Worm (Caenorhabditis elegans) whole organism, L3 larva: Measurements from ENCODE around the gene pho-8.

Source experiments
- R02D3.7 ChIP-seq: fragments of 150-350 bp; optimal IDR thresholded peaks from 2 replicates; lab custom pipeline; 2014; ENCODE audit warnings: missing biosample characterization, missing genetic modification characterization
- ama-1 ChIP-seq: fragments of 150-350 bp; optimal IDR thresholded peaks from 2 replicates; lab custom pipeline; 2018
- ceh-16 ChIP-seq: sonication (generic microtip); optimal IDR thresholded peaks from 2 replicates; lab custom pipeline; 2017; ENCODE audit warnings: missing biosample characterization, missing genetic modification characterization
- ceh-28 ChIP-seq: fragments of 150-350 bp; optimal IDR thresholded peaks from 2 replicates; lab custom pipeline; 2014; ENCODE audit warnings: missing biosample characterization, missing genetic modification reagents, missing genetic modification characterization
- ceh-82 ChIP-seq: fragments of 150-350 bp; optimal IDR thresholded peaks from 2 replicates; lab custom pipeline; 2014; ENCODE audit warnings: missing biosample characterization, missing genetic modification characterization
- ceh-9 ChIP-seq: sonication (generic microtip); optimal IDR thresholded peaks from 2 replicates; lab custom pipeline; 2018; ENCODE audit warnings: missing biosample characterization, missing genetic modification characterization
- daf-12 ChIP-seq: fragments of 150-350 bp; optimal IDR thresholded peaks from 2 replicates; lab custom pipeline; 2014; ENCODE audit warnings: missing biosample characterization, missing genetic modification reagents, missing genetic modification characterization
- egl-27 ChIP-seq: sonication (generic microtip); optimal IDR thresholded peaks from 4 replicates; lab custom pipeline; 2017; ENCODE audit warnings: missing biosample characterization, missing genetic modification reagents, missing genetic modification characterization
- egl-5 ChIP-seq: fragments of 150-350 bp; optimal IDR thresholded peaks from 2 replicates; lab custom pipeline; 2017; ENCODE audit warnings: missing biosample characterization, missing genetic modification reagents, missing genetic modification characterization, inconsistent platforms
- elt-1 ChIP-seq: fragments of 150-350 bp; optimal IDR thresholded peaks from 2 replicates; lab custom pipeline; 2014; ENCODE audit warnings: missing biosample characterization, missing genetic modification characterization
- elt-2 ChIP-seq: sonication (generic microtip); optimal IDR thresholded peaks from 2 replicates; lab custom pipeline; 2016; ENCODE audit warnings: missing genetic modification reagents, mild to moderate bottlenecking, missing genetic modification characterization, missing compliant biosample characterization
- elt-3 ChIP-seq, 3 experiments: fragments of 150-350 bp in 1 of 3; sonication (generic microtip) in 2 of 3; optimal IDR thresholded peaks; 2 replicates in 2 of 3; 4 replicates in 1 of 3; lab custom pipeline; 2014 to 2017; ENCODE audit warnings: missing biosample characterization in 3 of 3, missing genetic modification characterization in 3 of 3
- eor-1 ChIP-seq, 2 experiments: fragments of 150-350 bp; optimal IDR thresholded peaks; 2 replicates each; lab custom pipeline; 2014 to 2018; ENCODE audit warnings: missing biosample characterization in 2 of 2, missing genetic modification characterization in 2 of 2
- fkh-2 ChIP-seq: fragments of 150-350 bp; optimal IDR thresholded peaks from 2 replicates; lab custom pipeline; 2014; ENCODE audit warnings: missing biosample characterization, missing genetic modification reagents, missing genetic modification characterization
- hmg-11 ChIP-seq: sonication (generic microtip); optimal IDR thresholded peaks from 2 replicates; lab custom pipeline; 2016; ENCODE audit warnings: missing genetic modification characterization, missing compliant biosample characterization
- jun-1 ChIP-seq: fragments of 150-350 bp; optimal IDR thresholded peaks from 2 replicates; lab custom pipeline; 2014; ENCODE audit warnings: missing biosample characterization, missing genetic modification reagents, missing genetic modification characterization
- lin-15B ChIP-seq: fragments of 150-350 bp; optimal IDR thresholded peaks from 2 replicates; lab custom pipeline; 2014; ENCODE audit warnings: missing biosample characterization, missing genetic modification characterization
- lin-39 ChIP-seq: fragments of 150-350 bp; optimal IDR thresholded peaks from 2 replicates; lab custom pipeline; 2018; ENCODE audit warnings: missing biosample characterization, missing genetic modification reagents, missing genetic modification characterization
- lsy-12 ChIP-seq: sonication (generic microtip); optimal IDR thresholded peaks from 2 replicates; lab custom pipeline; 2016; ENCODE audit warnings: mild to moderate bottlenecking, missing genetic modification characterization, missing compliant biosample characterization
- nfya-1 ChIP-seq: sonication (generic microtip); optimal IDR thresholded peaks from 2 replicates; lab custom pipeline; 2017; ENCODE audit warnings: missing genetic modification characterization, mild to moderate bottlenecking, missing compliant biosample characterization, antibody characterized with exemption, moderate library complexity; ENCODE audit not compliant: insufficient read depth
- nhr-12 ChIP-seq: fragments of 150-350 bp; optimal IDR thresholded peaks from 2 replicates; lab custom pipeline; 2014; ENCODE audit warnings: missing biosample characterization, missing genetic modification characterization
- nhr-23 ChIP-seq: fragments of 150-350 bp; optimal IDR thresholded peaks from 2 replicates; lab custom pipeline; 2014; ENCODE audit warnings: missing biosample characterization, missing genetic modification reagents, missing genetic modification characterization
- nhr-237 ChIP-seq: fragments of 150-350 bp; optimal IDR thresholded peaks from 2 replicates; lab custom pipeline; 2014; ENCODE audit warnings: missing biosample characterization, missing genetic modification characterization
- nhr-28 ChIP-seq: fragments of 150-350 bp; optimal IDR thresholded peaks from 2 replicates; lab custom pipeline; 2014; ENCODE audit warnings: missing biosample characterization, missing genetic modification characterization
- nhr-43 ChIP-seq: sonication (generic microtip); optimal IDR thresholded peaks from 2 replicates; lab custom pipeline; 2016; ENCODE audit warnings: mild to moderate bottlenecking, missing genetic modification characterization, missing compliant biosample characterization; ENCODE audit not compliant: poor library complexity, severe bottlenecking
- nhr-67 ChIP-seq: fragments of 150-350 bp; optimal IDR thresholded peaks from 2 replicates; lab custom pipeline; 2014; ENCODE audit warnings: missing biosample characterization, missing genetic modification characterization
- nhr-76 ChIP-seq: fragments of 150-350 bp; sonication (generic microtip); optimal IDR thresholded peaks from 5 replicates; lab custom pipeline; 2014; ENCODE audit warnings: missing biosample characterization, missing genetic modification characterization
- nhr-77 ChIP-seq: fragments of 150-350 bp; optimal IDR thresholded peaks from 2 replicates; lab custom pipeline; 2014; ENCODE audit warnings: missing biosample characterization, missing genetic modification characterization
- pha-4 ChIP-seq: fragments of 150-350 bp; optimal IDR thresholded peaks from 2 replicates; lab custom pipeline; 2014; ENCODE audit warnings: missing biosample characterization, missing genetic modification reagents, missing genetic modification characterization
- pqm-1 ChIP-seq: fragments of 150-350 bp; optimal IDR thresholded peaks from 2 replicates; lab custom pipeline; 2017; ENCODE audit warnings: missing biosample characterization, missing genetic modification characterization, inconsistent platforms
- sea-2 ChIP-seq: fragments of 150-350 bp; sonication (generic microtip); optimal IDR thresholded peaks from 4 replicates; lab custom pipeline; 2014; ENCODE audit warnings: missing biosample characterization, missing genetic modification reagents, missing genetic modification characterization
- skn-1 ChIP-seq: fragments of 150-350 bp; optimal IDR thresholded peaks from 2 replicates; lab custom pipeline; 2014; ENCODE audit warnings: missing biosample characterization, missing genetic modification characterization
- snpc-4 ChIP-seq: fragments of 150-350 bp; optimal IDR thresholded peaks from 2 replicates; lab custom pipeline; 2014; ENCODE audit warnings: missing biosample characterization, missing genetic modification characterization
- tbx-2 ChIP-seq: sonication (generic microtip); optimal IDR thresholded peaks from 2 replicates; lab custom pipeline; 2016; ENCODE audit warnings: mild to moderate bottlenecking, missing genetic modification characterization, missing compliant biosample characterization
- unc-39 ChIP-seq: sonication (generic microtip); optimal IDR thresholded peaks from 4 replicates; lab custom pipeline; 2017; ENCODE audit warnings: missing biosample characterization, missing genetic modification characterization
- zag-1 ChIP-seq: fragments of 150-350 bp; optimal IDR thresholded peaks from 2 replicates; lab custom pipeline; 2014; ENCODE audit warnings: missing biosample characterization, missing genetic modification characterization
- ztf-11 ChIP-seq: fragments of 150-350 bp; optimal IDR thresholded peaks from 2 replicates; lab custom pipeline; 2014; ENCODE audit warnings: missing biosample characterization, missing genetic modification characterization
- ztf-4 ChIP-seq: fragments of 150-350 bp; optimal IDR thresholded peaks from 2 replicates; lab custom pipeline; 2014; ENCODE audit warnings: missing biosample characterization, missing genetic modification characterization

pho-8 gene

DNA sequence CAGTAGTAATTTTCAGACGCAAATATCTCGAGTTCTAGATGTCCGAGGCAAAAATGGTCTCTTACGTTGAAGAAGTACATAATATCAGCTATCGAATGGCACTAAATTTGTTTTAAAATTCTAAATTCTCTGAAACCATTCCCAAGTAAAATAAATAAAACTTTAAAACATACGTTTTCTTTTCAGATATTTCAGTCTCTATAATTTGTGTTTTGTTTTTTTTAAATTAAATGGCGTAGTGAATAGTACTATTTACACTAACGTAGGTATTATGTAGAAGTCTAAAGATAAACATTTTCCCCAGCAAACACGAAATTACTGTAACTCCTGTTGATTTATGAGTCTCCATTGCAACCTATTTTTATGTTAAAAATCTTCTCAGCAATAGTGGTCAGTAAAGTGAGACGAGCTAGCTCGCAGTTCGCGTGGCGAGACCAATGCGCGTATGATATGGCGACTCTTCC, 16.1 kb upstream of the pho-8 start:
- TF ChIP-seq pha-4 (tag; lab: Kevin White, UChicago) (no peak), hmg-11 (tag; lab: Kevin White, UChicago) (no peak), pqm-1 (tag; lab: Kevin White, UChicago) (no peak), snpc-4 (no peak), elt-2 (tag; lab: Kevin White, UChicago) (no peak), elt-3 (tag; optimal IDR thresholded peaks at IDR 0.05; lab: Kevin White, UChicago) (no peak), lin-39 (no peak), egl-5 (tag; lab: Kevin White, UChicago) (no peak), ceh-16 (tag; lab: Kevin White, UChicago) (no peak)

ce11 chrV:11818064-11818463, 15.4 kb upstream of the pho-8 start:
- TF ChIP-seq elt-1 (tag; lab: Kevin White, UChicago) (no peak), sea-2 (no peak), nhr-23 (tag; lab: Kevin White, UChicago) (no peak), daf-12 (tag; lab: Kevin White, UChicago) (no peak), elt-3 (tag; optimal IDR thresholded peaks at IDR 0.05; lab: Kevin White, UChicago) (no peak), nhr-76 (tag; lab: Kevin White, UChicago) (no peak), nhr-67 (tag; lab: Kevin White, UChicago) (no peak), ceh-28 (tag; lab: Kevin White, UChicago) (no peak), ztf-4 (tag; lab: Kevin White, UChicago) (no peak), tbx-2 (tag; lab: Kevin White, UChicago) (no peak), ceh-9 (tag; lab: Kevin White, UChicago) (no peak), nhr-77 (tag; lab: Kevin White, UChicago) (no peak)

DNA sequence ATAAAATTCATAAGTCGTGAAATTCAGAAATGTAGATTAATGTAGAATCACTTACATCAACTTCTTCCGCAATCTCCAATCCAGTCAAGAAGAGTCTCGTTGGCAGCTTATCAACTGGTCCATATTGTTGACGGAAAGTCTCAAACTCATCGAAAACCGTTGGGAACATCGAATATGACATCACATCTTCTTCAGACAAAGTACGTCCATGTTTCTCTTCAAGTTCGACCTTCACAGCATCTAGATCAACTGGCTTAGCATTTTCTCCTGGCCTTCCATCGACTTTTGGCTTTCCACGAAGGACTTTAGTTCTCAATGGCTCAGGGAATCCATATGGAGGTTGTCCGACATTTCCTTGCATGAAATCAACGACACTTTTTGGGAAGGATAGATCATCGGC, 14.6 kb upstream of the pho-8 start:
- no peak for TF ChIP-seq egl-27 (tag; lab: Kevin White, UChicago)
- TF ChIP-seq lin-15B (tag; lab: Kevin White, UChicago) = no peak
- no peak for TF ChIP-seq nhr-67 (tag; lab: Kevin White, UChicago)
- peak; percentile 55 for TF ChIP-seq ama-1
- TF ChIP-seq nhr-237 (tag; lab: Kevin White, UChicago) = no peak

ce11 chrV:11819451-11819850, 14.0 kb upstream of the pho-8 start:
- TF ChIP-seq tbx-2 (tag; lab: Kevin White, UChicago) (no peak), ama-1 (peak; percentile 42)

DNA sequence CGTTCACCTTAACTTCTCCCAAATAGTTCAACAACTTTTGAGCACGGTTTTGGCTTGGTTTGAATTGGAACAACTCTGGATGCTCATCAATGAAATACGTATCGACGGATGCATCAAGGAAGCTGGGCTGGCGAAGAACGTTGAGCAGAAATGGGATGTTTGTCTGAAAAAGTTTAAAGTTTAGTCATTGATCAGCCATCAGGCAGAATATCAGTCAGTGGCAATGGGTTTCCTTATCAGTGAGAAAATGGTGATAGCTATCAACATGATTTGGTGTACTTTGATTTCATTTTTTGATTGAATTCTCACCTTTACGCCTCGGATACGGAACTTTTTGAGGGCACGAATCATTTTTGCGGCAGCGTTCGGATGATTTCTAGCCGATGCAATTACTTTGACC, 12.9 kb upstream of the pho-8 start:
- TF ChIP-seq pqm-1 (tag; lab: Kevin White, UChicago) (peak; percentile 50), nhr-43 (peak; percentile 34), zag-1 (no peak), fkh-2 (tag; lab: Kevin White, UChicago) (no peak), skn-1 (tag; lab: Kevin White, UChicago) (no peak), nfya-1 (tag; lab: Kevin White, UChicago) (no peak), tbx-2 (tag; lab: Kevin White, UChicago) (no peak), eor-1 (tag; optimal IDR thresholded peaks at IDR 0.05; lab: Kevin White, UChicago) (no peak), ama-1 (peak; percentile 89), elt-2 (tag; lab: Kevin White, UChicago) (peak; percentile 62), sea-2 (no peak), ceh-82 (tag; lab: Kevin White, UChicago) (no peak)

ce11 chrV:11822461-11822939, 10.9 kb upstream of the pho-8 start, which contains the start of gene pyc-1:
pyc-1 (minus strand) TSS chrV:11822529.
- peak; percentile 30 for TF ChIP-seq nfya-1 (tag; lab: Kevin White, UChicago)
- peak; percentile 71 for TF ChIP-seq elt-2 (tag; lab: Kevin White, UChicago)
- no peak for TF ChIP-seq nhr-28 (tag; lab: Kevin White, UChicago)
- TF ChIP-seq jun-1 = peak; percentile 56
- no peak for TF ChIP-seq R02D3.7 (tag; lab: Kevin White, UChicago)
- TF ChIP-seq egl-27 (tag; lab: Kevin White, UChicago) = no peak
- no peak for TF ChIP-seq nhr-43
- peak; percentile 77 for TF ChIP-seq pha-4 (tag; lab: Kevin White, UChicago)
- TF ChIP-seq lin-39 = peak; percentile 15
- TF ChIP-seq pqm-1 (tag; lab: Kevin White, UChicago) = peak; percentile 74
- TF ChIP-seq nhr-12 (tag; lab: Kevin White, UChicago) = no peak
- peak; percentile 19 for TF ChIP-seq lsy-12 (tag; lab: Kevin White, UChicago)
- TF ChIP-seq ceh-28 (tag; lab: Kevin White, UChicago) = peak; percentile 7
- no peak for TF ChIP-seq ztf-11 (tag; lab: Kevin White, UChicago)
- no peak for TF ChIP-seq skn-1 (tag; lab: Kevin White, UChicago)
- no peak for TF ChIP-seq zag-1
- TF ChIP-seq ama-1 = peak; percentile 59
- TF ChIP-seq unc-39 (tag; lab: Kevin White, UChicago) = no peak
- TF ChIP-seq nhr-76 (tag; lab: Kevin White, UChicago) = no peak
